Worm (Caenorhabditis elegans): ENCODE results near the gene pxn-1.
A peak's percentile ranks its signal among the peaks of the same experiment; 100 is the strongest.

pxn-1 gene

DNA sequence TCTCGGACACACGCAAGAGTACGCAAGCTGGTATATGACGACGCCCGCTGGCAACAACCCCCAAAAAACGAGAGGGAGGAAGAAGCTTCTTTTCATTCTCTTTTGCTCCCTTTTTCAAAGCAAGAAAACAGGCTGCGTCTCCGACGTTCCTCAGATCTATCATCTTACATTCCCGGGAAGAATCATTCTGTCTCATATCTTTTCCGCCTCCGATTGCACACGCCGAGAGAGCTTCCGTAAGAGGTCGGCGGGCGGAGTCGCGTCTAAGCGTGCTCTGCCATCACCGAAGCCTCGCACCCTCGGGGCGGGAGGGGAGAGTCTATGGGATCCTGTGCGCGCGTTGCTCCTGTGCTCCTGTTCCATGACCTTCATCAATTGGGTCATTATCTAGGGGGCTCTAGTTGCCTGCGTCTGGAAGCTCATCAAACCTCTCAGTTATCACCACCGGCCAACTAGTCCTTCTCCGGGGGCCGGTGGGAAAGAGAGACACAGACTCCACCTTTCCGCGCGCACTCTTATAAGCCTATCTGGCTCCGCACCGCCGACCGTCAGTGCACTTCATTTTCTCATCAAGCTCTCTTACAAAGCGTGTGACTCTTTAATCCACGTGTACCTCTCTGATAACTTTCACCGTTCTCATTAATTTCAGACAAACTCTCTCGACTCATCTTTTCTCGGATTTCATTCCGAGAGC, 51.0 kb downstream of the pxn-1 start, which contains the start of the genes slc-17.8 and asns-1:
Gene slc-17.8 (minus strand): TSS at position 51 of the 694 bp plus-strand sequence.
Gene asns-1 (plus strand): TSS at position 644 of the 694 bp plus-strand sequence.
- TF ChIP-seq elt-2 (tag; optimal IDR thresholded peaks at IDR 0.05) (no peak), ceh-9 (tag; optimal IDR thresholded peaks at IDR 0.05) (no peak), elt-4 (tag; optimal IDR thresholded peaks at IDR 0.05) (peak; percentile 1)

DNA sequence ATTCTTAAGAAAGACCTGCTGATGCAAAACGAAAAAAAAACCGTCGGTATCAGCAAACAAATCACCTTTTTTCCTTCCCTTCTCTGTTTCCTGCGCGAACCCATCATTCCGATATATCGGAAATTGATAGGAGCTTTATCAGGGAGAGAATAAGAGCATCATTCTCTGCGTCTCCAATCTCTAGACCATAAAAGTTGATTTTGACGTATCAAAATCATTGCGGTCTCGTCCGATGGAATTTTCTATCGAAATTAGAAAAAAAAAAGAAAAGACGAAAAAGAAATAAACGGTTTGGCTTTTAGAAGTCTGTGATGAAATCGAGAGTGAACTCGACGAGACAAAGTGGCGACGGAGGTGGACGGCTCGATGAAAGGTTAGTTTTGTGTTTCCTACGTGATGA, 54.3 kb downstream of the pxn-1 start, which contains the start of gene stdh-4:
Gene stdh-4 (plus strand): TSS at position 301 of the 400 bp plus-strand sequence.
- TF ChIP-seq pat-9 (tag; optimal IDR thresholded peaks at IDR 0.05) = no peak
- TF ChIP-seq nhr-11 (tag; optimal IDR thresholded peaks at IDR 0.05) = no peak
- TF ChIP-seq ceh-2 (tag; optimal IDR thresholded peaks at IDR 0.05) = no peak
- TF ChIP-seq pag-3 (tag; optimal IDR thresholded peaks at IDR 0.05; ENCODE audit: borderline replicate concordance) = no peak
- TF ChIP-seq sox-4 (tag; optimal IDR thresholded peaks at IDR 0.05) = no peak
- TF ChIP-seq ztf-16 (tag; optimal IDR thresholded peaks at IDR 0.05) = no peak
- TF ChIP-seq pha-2 (tag; optimal IDR thresholded peaks at IDR 0.05) = no peak
- no peak for TF ChIP-seq syd-9 (tag; optimal IDR thresholded peaks at IDR 0.05)
- TF ChIP-seq tbx-2 (tag; optimal IDR thresholded peaks at IDR 0.05) = no peak
- no peak for TF ChIP-seq pros-1 (tag; optimal IDR thresholded peaks at IDR 0.05)
- TF ChIP-seq ceh-22 (tag; optimal IDR thresholded peaks at IDR 0.05) = no peak
- no peak for TF ChIP-seq zip-5 (tag; optimal IDR thresholded peaks at IDR 0.05)
- no peak for TF ChIP-seq Y22D7AL.16 (tag; optimal IDR thresholded peaks at IDR 0.05)
- TF ChIP-seq ceh-24 (tag; optimal IDR thresholded peaks at IDR 0.05) = no peak

Data from whole organism, late embryonic.